Worm (Caenorhabditis elegans): Measurements from ENCODE around the gene glb-3.
"Not testable (repeated sequence)": the region's sequence is repeated elsewhere in the genome, so short reads cannot be mapped to it uniquely, and the experiment has no call there.

Gene glb-3

DNA sequence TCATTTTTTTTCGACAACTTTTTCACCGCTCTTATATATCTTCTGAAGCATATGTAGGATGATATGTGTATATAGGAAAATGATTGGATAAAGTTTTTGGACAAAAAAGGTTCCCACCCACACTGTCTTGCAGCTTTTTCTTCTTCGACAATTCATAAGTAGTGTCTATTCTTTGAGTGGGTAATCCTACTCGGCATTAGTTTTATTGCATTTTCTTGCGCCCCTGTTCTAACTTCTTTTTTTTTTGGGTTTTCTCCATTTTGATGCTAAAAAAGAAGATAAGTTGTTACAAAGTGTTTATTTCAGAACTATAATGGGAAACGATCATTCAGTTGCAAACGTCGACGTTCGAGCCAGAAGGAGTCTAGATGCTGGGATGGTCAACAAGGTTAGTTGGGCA is at the start of gene glb-3:
Gene glb-3, plus strand, starts transcription at position 301 of the 400 bp plus-strand sequence.
- no peak for TF ChIP-seq unc-62 (GFP tag; optimal IDR thresholded peaks at IDR 0.05)

DNA sequence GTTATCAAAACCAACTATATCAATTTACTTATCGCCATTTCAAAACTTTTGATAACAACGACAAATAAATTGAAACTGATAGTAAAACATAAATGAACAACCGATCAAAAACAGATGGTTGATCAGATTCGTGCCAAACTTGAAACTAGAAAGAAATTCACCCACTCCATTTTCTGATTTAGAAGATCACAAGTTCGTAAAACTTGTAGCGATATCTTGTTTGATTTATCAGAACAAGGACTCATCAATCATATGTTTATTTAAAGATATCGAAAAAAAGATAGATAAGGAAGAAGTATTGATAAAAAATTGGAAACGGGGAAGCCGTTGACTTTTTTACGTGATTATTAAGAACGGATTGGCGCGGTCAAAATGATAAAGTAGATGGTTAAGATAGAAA is 47.3 kb upstream of the glb-3 start:
- no peak for TF ChIP-seq unc-62 (GFP tag; optimal IDR thresholded peaks at IDR 0.05)

DNA sequence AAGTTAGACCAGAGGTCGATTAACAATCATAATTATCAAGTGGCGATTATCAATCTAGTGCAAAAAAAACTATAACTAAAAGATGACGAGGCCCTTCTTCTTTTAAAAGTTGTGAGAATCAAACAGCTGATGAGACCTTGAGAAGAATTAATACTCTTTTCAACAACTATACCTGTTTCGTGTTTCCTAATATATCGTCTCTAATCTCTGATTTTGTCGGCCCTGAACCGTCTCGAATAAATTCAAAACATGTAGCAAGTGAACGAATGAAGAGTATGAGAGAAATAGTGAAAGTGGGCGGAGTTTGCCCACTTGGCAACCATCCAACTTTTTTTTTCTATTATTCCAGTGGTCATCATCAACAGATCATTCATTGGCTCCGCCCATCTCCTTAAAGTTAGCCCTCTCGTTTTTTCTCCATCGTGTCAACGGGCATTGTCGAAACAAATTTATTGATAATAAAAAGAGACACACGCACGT is 46.8 kb upstream of the glb-3 start, which contains the start of gene Y42A5A.1:
Gene Y42A5A.1, plus strand, starts transcription at position 430 of the 480 bp plus-strand sequence.
- no peak for TF ChIP-seq unc-62 (GFP tag; optimal IDR thresholded peaks at IDR 0.05)

DNA sequence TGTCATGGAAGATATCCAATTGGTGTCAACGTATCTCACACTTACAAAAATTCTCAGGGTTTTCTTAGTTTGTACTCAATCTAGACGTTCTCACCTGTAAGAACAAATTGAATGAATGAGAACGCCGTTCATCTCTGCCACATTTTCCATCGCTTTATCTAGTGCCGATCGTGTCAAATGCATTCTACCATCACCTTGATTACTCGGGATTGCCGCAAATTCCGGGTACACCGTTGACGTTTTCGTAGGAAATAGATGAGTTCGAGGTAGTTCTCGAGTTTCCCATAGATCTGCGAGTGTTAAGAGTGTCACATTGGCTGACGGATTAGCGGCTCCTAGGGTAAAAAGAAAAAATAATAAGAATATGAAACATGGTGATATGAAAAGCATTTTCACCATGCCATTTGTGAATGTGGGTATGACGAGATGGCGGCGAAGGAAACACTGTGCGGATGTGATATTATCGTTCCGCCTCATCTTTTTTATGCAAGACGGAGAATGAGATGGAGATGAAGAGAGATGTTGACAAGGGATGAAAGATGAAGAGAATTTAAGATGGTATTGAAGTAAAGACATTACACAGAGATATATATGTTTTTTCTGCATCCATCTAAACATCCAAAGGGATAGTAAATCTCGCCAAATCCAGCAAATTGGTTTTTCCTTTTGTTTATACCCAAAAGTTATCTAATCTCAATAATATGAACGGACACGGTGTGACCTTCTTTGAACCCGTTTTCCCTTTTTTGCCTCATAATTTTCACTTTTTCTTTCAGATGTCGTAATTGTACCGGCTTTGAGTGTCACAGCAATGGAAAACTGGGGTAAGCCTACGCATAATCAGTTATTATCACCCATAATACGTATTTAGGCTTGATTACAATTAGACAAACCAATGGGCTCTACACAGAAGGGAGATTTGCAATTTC is 41.0 kb upstream of the glb-3 start, which contains the start of gene lact-8:
Gene lact-8, minus strand, starts transcription at position 445 of the 929 bp plus-strand sequence.
- no peak for TF ChIP-seq unc-62 (GFP tag; optimal IDR thresholded peaks at IDR 0.05)

DNA sequence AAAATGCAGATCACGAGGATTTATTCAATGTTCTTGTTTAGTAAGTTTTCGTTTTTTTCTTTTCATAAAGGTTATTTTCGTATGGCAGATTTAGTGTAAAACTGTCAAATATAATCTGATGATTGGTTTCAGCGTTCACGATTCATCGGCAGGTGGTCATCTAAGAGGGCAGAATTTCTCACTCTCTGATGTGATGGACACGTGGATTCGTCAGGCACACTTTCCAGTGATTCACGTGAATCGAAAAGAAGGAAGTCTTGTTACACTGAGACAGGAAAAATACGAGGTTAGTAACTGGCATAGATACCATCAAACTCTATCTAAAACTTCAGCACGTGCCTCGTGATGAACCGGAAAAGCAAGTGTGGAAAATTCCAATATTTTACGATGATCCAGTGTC is 39.7 kb upstream of the glb-3 start:
- no peak for TF ChIP-seq unc-62 (GFP tag; optimal IDR thresholded peaks at IDR 0.05)

DNA sequence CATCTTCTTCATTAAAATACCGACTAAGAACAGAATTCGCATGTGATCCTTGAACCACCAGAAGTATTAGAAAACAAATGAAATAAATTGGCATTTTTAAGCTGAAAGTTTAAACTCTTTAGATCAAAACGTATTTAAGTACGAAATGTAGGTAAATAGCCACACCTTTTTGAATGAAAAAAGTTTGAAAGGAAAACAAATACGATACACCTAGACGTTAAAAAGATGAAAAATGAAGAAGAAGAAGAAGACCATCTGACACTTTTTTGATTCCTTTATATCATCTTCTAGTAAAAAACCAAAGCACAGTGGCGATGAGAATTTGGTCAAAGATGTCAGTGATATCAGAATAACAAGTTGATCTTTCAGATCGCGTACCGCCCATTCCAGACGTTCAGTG is 38.5 kb upstream of the glb-3 start, which contains the start of gene Y42A5A.3:
Gene Y42A5A.3, minus strand, starts transcription at position 101 of the 400 bp plus-strand sequence.
- no peak for TF ChIP-seq unc-62 (GFP tag; optimal IDR thresholded peaks at IDR 0.05)

DNA sequence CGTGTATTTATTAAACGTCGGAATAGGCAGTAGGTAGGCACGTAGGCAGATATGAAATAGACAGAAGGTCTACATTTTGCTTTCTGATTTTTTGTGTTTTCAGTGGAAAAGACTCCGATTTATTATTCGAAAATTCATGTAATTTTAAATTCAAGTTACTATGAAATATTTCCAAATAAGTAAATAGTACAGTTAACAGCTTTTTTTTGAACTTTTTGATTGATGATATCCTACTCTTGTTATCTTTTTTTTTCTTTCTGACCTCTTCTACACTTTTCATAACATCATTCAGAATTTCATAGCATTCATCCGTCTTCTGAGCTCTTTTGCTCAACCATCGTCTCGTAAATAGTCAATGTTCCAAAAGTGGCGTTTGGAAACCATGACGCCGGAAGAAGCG is 35.8 kb upstream of the glb-3 start, which contains the start of gene cdkl-1:
Gene cdkl-1, plus strand, starts transcription at position 301 of the 400 bp plus-strand sequence.
- TF ChIP-seq unc-62 (GFP tag; optimal IDR thresholded peaks at IDR 0.05) = no peak

DNA sequence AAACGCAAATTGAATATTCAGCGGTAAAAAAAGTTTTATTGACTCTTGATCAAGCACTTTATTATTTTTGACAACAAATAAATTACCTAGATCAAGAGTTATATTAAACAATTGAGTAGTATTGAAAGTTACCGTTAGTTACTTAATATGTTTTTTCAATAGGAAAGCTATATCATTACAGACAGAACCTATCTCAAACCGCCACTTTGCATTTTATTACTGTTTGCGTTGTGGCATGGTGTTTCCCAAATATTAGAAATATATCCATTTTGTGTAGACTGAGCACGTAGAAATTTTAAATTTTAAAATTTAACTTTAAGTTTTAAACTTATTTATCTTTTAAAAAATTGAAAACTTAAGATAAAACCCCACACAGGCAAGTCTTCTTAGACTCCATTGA is 30.0 kb upstream of the glb-3 start:
- TF ChIP-seq unc-62 (GFP tag; optimal IDR thresholded peaks at IDR 0.05) = no peak

DNA sequence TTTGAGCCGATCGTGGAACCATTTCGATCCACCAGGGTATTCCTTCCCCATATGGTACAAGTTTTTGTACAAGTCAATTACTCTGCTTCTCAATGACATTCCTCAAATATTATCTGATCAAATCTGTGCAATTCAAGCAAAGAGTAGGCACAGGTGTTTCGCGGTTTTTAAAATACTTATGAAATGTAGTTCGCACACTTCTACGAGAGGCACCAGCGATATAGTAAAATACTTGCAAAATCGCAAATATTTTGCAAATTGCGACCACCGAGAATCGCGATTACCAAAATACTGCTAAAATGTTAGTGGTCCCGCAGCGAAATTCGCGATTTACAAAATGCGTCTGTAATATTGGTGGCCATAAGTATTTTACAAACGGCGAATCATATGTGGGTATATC is 24.7 kb upstream of the glb-3 start, which contains the start of gene Y42A5A.5:
Gene Y42A5A.5, minus strand, starts transcription at position 101 of the 400 bp plus-strand sequence.
- TF ChIP-seq unc-62 (GFP tag; optimal IDR thresholded peaks at IDR 0.05) = not testable (repeated sequence)

DNA sequence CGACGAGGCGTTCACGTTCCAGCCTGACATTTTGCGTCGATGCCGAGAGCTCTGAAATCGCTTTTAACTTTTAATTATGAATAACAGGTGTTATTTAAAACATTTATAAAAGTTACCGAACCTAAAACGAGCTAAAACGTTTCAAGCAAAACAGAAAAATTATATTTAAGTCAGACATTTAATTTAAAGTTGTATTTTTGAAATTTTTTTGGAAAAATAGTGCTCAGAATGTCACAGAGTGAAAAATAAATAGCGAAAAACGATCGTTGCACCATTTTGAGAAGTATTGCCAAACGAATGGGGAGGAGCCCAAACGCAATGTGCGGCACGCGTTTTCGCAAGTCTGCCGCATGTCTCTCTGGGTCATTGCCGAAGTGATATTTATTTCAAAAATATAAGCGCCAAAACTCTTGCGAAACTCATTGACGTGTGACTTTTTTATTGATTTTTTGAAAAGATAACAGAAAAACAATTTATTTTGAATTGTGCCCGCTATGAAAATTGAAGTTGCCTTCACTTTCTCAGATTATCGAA is 21.3 kb upstream of the glb-3 start, which contains the start of gene erfa-3:
Gene erfa-3, minus strand, starts transcription at position 51 of the 534 bp plus-strand sequence.
- TF ChIP-seq unc-62 (GFP tag; optimal IDR thresholded peaks at IDR 0.05) = no peak

DNA sequence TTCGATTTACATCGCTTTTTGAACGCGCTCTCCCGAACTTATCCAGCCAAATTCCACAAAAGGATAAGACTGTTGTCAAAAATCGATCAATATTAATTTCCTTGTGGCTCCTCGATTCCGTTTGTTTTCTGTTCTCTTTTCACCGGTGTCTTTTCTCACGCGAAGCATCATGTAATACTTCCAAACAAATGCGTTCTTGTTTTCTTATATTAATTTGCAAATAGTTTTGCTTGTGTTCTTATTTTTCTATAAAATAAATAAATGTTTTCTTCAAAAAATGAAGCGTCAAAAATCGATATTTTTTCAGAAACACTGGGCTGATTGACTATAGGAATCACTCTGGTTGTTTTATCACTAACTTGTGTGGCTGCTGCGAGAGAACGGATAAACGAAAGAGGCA is 20.8 kb upstream of the glb-3 start, which contains the start of gene math-33:
Gene math-33, plus strand, starts transcription at position 301 of the 400 bp plus-strand sequence.
- TF ChIP-seq unc-62 (GFP tag; optimal IDR thresholded peaks at IDR 0.05) = no peak

DNA sequence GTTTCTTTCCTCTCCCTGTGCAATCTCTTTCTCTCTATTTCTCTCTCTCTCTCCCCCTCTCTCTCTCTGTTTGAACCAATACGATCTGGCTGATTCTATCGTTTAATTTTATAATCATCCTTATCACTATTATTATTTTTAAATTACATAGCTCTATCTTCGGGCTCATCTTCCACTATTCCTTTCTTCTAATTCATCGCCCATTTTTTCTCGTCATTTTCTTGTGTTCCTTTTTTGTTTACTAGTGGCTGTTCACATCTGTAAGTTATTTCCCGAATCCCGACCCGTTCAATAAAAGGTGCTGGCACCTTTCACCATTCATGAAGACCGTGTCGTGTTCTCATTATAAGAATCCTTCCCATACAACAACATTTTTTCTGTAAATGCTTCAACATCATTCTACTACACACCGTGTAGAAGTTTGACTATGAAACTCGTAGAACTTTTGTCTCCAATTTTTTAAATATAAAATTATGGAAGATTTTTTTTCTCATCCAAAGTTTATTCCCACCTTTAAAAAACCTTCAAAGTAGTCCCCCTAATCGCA is 16.1 kb upstream of the glb-3 start:
- TF ChIP-seq unc-62 (GFP tag; optimal IDR thresholded peaks at IDR 0.05) = no peak

DNA sequence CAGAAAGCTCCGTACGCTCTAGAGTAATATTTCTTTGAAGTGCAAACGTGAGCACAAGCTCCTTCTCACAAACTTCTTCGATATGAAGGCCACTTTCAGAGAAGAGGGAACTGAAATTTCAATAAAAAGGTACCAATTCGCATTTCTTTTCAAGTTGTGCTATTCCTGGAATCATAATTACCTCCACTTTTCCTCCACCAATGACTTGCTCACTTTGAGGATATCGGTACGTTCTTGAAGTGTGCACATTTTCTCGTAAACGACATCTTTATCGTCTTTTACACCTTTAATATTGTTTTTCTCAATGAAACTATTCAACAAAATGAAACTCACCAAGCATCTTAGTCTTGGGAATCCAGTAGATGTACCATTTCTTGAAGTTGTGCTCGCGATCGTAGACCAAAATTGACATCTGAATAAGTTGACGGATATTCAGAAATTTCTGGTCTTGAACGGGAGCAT is 15.1 kb upstream of the glb-3 start, which contains the start of gene scb-1:
Gene scb-1, minus strand, starts transcription at position 412 of the 462 bp plus-strand sequence.
- no peak for TF ChIP-seq unc-62 (GFP tag; optimal IDR thresholded peaks at IDR 0.05)

DNA sequence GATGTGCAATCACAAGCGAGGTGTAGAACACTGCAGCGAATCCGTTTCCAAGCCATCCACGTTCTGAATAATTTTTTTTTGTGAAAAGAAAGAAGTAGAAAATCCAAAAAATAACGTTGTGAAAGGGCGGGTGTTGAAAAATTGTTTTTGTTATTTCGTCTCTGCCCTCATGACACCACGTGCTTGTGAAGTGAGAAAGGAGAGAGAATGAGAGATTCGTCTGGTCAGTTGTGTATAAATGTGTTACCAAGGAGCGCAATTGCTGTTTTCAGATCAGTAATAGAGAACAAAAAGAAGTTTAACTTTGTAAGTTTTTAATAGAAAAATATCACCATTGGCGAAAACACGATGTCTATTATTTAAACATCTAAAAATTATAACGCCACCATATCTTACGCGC is 13.1 kb upstream of the glb-3 start:
- no peak for TF ChIP-seq unc-62 (GFP tag; optimal IDR thresholded peaks at IDR 0.05)

DNA sequence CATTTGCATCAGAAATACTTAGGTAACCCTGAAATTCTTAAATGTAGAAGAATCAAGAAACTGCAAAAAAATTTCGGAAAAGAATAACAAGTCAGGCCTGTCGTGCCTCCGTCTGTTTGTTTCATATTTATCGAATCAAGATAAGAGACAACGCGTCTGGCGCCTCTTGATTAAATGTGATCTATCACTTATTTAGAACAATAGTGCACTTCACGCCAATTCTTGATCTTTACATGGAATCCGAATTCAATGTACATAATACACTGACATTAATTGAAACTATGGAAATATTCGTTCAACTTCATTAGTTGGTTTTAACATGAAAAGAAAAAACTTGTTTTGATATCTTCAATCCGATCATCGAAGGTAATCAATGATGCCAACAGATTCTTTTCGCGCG is 11.9 kb upstream of the glb-3 start, which contains the start of gene mboa-2:
Gene mboa-2, minus strand, starts transcription at position 28 of the 400 bp plus-strand sequence.
- TF ChIP-seq unc-62 (GFP tag; optimal IDR thresholded peaks at IDR 0.05) = no peak
